Fruit fly (Drosophila melanogaster) whole organism, adult: Measurements from ENCODE around the gene CG10877.

Source experiments
- CG11617 ChIP-seq: fragments of 200-800 bp; sonication (Bioruptor generic); optimal IDR thresholded peaks from 2 replicates; lab custom pipeline; 2017; ENCODE audit warnings: mild to moderate bottlenecking, missing biosample characterization, missing genetic modification reagents, missing genetic modification characterization
- CG12768 ChIP-seq: fragments of 200-800 bp; sonication (Bioruptor generic); optimal IDR thresholded peaks from 2 replicates; lab custom pipeline; 2017; ENCODE audit warnings: missing biosample characterization, missing genetic modification characterization, mild to moderate bottlenecking, moderate library complexity, missing genetic modification reagents
- CG33017 ChIP-seq: fragments of 200-800 bp; sonication (Bioruptor generic); optimal IDR thresholded peaks from 2 replicates; lab custom pipeline; 2018; ENCODE audit warnings: missing biosample characterization, mild to moderate bottlenecking, missing genetic modification characterization, moderate library complexity
- CG7045 ChIP-seq: fragments of 200-800 bp; sonication (Bioruptor generic); optimal IDR thresholded peaks from 2 replicates; lab custom pipeline; 2017; ENCODE audit warnings: missing biosample characterization, mild to moderate bottlenecking, missing genetic modification characterization
- CG7101 ChIP-seq: fragments of 200-800 bp; sonication (Bioruptor generic); optimal IDR thresholded peaks from 2 replicates; lab custom pipeline; 2018; ENCODE audit warnings: missing biosample characterization, mild to moderate bottlenecking, missing genetic modification characterization, moderate library complexity
- Clk ChIP-seq: fragments of 200-800 bp; sonication (Bioruptor generic); optimal IDR thresholded peaks from 2 replicates; lab custom pipeline; 2017; ENCODE audit warnings: missing biosample characterization, missing genetic modification characterization
- bab1 ChIP-seq: fragments of 200-800 bp; sonication (Bioruptor generic); optimal IDR thresholded peaks from 3 replicates; lab custom pipeline; 2019; ENCODE audit warnings: missing biosample characterization, mild to moderate bottlenecking, missing genetic modification characterization, moderate library complexity
- cic ChIP-seq: fragments of 200-800 bp; sonication (Bioruptor generic); optimal IDR thresholded peaks from 2 replicates; lab custom pipeline; 2017; ENCODE audit warnings: missing biosample characterization, mild to moderate bottlenecking, missing genetic modification characterization, moderate library complexity
- cnc ChIP-seq, 2 experiments: fragments of >200 bp; optimal IDR thresholded peaks; 2 replicates each; lab custom pipeline; 2017
- kay ChIP-seq: fragments of 200-800 bp; sonication (Bioruptor generic); peaks from one replicate; lab custom pipeline; 2016; ENCODE audit warnings: missing biosample characterization, missing genetic modification characterization, borderline replicate concordance
- pad ChIP-seq: fragments of 200-800 bp; sonication (Bioruptor generic); optimal IDR thresholded peaks from 3 replicates; lab custom pipeline; 2017; ENCODE audit warnings: missing biosample characterization, missing genetic modification characterization, mild to moderate bottlenecking, moderate library complexity, missing genetic modification reagents
- tj ChIP-seq: fragments of 200-800 bp; sonication (Bioruptor generic); optimal IDR thresholded peaks from 3 replicates; lab custom pipeline; 2017; ENCODE audit warnings: missing biosample characterization, mild to moderate bottlenecking, missing genetic modification characterization, moderate library complexity
- toe ChIP-seq: fragments of 200-800 bp; sonication (Bioruptor generic); optimal IDR thresholded peaks from 2 replicates; lab custom pipeline; 2016; ENCODE audit warnings: missing biosample characterization, missing genetic modification characterization

- no peak for TF ChIP-seq bab1 (GFP tag; lab: Kevin White, UChicago)
- no peak for TF ChIP-seq Clk (GFP tag; lab: Kevin White, UChicago)
- TF ChIP-seq kay (GFP tag; lab: Kevin White, UChicago) = peak; percentile 24
- no peak for TF ChIP-seq pad
- TF ChIP-seq cnc (optimal IDR thresholded peaks at IDR 0.05; lab: Kevin White, UChicago) = peak in 1 of 2 experiments; percentile 46
- TF ChIP-seq CG7045 (GFP tag; lab: Kevin White, UChicago) = no peak
- TF ChIP-seq CG7101 (tag; lab: Kevin White, UChicago) = no peak
- TF ChIP-seq cic (GFP tag; lab: Kevin White, UChicago) = peak; percentile 71
- no peak for TF ChIP-seq CG11617 (GFP tag; lab: Kevin White, UChicago)
- TF ChIP-seq tj (GFP tag; lab: Kevin White, UChicago) = no peak
- TF ChIP-seq toe (GFP tag; lab: Kevin White, UChicago) = no peak
- no peak for TF ChIP-seq CG12768
- no peak for TF ChIP-seq CG33017 (tag; lab: Kevin White, UChicago)
Observed at dm6 chr3R:20534575-20534974, 29.3 kb downstream of the CG10877 start, which contains the start of the genes MtnE and MtnD.
